Worm (Caenorhabditis elegans) whole organism, L1 larva: ENCODE measurements around the gene lelo-3.

Experiments
- C34B4.2 ChIP-seq: sonication (generic microtip); optimal IDR thresholded peaks from 2 replicates; lab custom pipeline; 2017; ENCODE audit warnings: mild to moderate bottlenecking, missing genetic modification characterization, missing compliant biosample characterization
- Y116A8C.19 ChIP-seq: sonication (generic microtip); optimal IDR thresholded peaks from 2 replicates; lab custom pipeline; 2016; ENCODE audit warnings: missing compliant biosample characterization, missing genetic modification characterization, borderline replicate concordance
- aha-1 ChIP-seq: fragments of 150-350 bp; optimal IDR thresholded peaks from 2 replicates; lab custom pipeline; 2014; ENCODE audit warnings: missing biosample characterization, missing genetic modification characterization
- ama-1 ChIP-seq: fragments of 150-350 bp; optimal IDR thresholded peaks from 2 replicates; lab custom pipeline; 2014
- blmp-1 ChIP-seq: fragments of 150-350 bp; optimal IDR thresholded peaks from 2 replicates; lab custom pipeline; 2014; ENCODE audit warnings: missing biosample characterization, missing genetic modification characterization
- ceh-82 ChIP-seq, 3 experiments: fragments of 150-350 bp in 1 of 3; sonication (generic microtip) in 2 of 3; optimal IDR thresholded peaks; 2 replicates each; lab custom pipeline; 2014 to 2017; ENCODE audit warnings: missing biosample characterization in 3 of 3, missing genetic modification characterization in 3 of 3
- efl-1 ChIP-seq, 4 experiments: fragments of 150-350 bp; optimal IDR thresholded peaks in 3 of 4; peaks in 1 of 4; 1 replicate in 1 of 4; 2 replicates in 3 of 4; lab custom pipeline; 2014; ENCODE audit warnings: missing biosample characterization in 2 of 4, missing genetic modification characterization in 2 of 4, missing genetic modification reagents in 2 of 4
- elt-3 ChIP-seq, 6 experiments: fragments of 150-350 bp in 1 of 6; sonication (generic microtip); optimal IDR thresholded peaks; 2 replicates each; lab custom pipeline; 2017 to 2018; ENCODE audit warnings: missing biosample characterization in 6 of 6, missing genetic modification characterization in 6 of 6, inconsistent platforms in 1 of 6
- fkh-4 ChIP-seq: sonication (generic microtip); optimal IDR thresholded peaks from 2 replicates; lab custom pipeline; 2016; ENCODE audit warnings: missing compliant biosample characterization, missing genetic modification characterization, borderline replicate concordance
- fos-1 ChIP-seq: fragments of 150-350 bp; optimal IDR thresholded peaks from 2 replicates; lab custom pipeline; 2014; ENCODE audit warnings: missing biosample characterization, missing genetic modification characterization
- grh-1 ChIP-seq: fragments of 200-800 bp; sonication (Bioruptor generic); IDR thresholded peaks from 2 replicates; pipeline ENCODE4 v1.3.6; 2022; ENCODE audit warnings: missing genetic modification reagents, missing genetic modification characterization, missing compliant biosample characterization
- hlh-4 ChIP-seq: sonication (generic microtip); optimal IDR thresholded peaks from 2 replicates; lab custom pipeline; 2016; ENCODE audit warnings: mild to moderate bottlenecking, missing genetic modification characterization, missing compliant biosample characterization
- isw-1 ChIP-seq: fragments of 200-800 bp; sonication (Bioruptor generic); IDR thresholded peaks from 2 replicates; pipeline ENCODE4 v1.3.6; 2022; ENCODE audit warnings: missing genetic modification characterization, missing compliant biosample characterization
- lin-15B ChIP-seq: fragments of 150-350 bp; sonication (generic microtip); optimal IDR thresholded peaks from 3 replicates; lab custom pipeline; 2014; ENCODE audit warnings: missing biosample characterization, missing genetic modification characterization
- lin-39 ChIP-seq: fragments of 150-350 bp; optimal IDR thresholded peaks from 2 replicates; lab custom pipeline; 2014; ENCODE audit warnings: missing biosample characterization, missing genetic modification reagents, missing genetic modification characterization
- lir-3 ChIP-seq: sonication (generic microtip); optimal IDR thresholded peaks from 2 replicates; lab custom pipeline; 2016; ENCODE audit warnings: mild to moderate bottlenecking, missing genetic modification characterization, moderate library complexity, missing compliant biosample characterization; ENCODE audit not compliant: poor library complexity
- lsy-2 ChIP-seq, 2 experiments: fragments of 150-350 bp; optimal IDR thresholded peaks; 2 replicates each; lab custom pipeline; 2014; ENCODE audit warnings: missing biosample characterization in 2 of 2, missing genetic modification characterization in 2 of 2
- mdl-1 ChIP-seq, 2 experiments: fragments of 150-350 bp; optimal IDR thresholded peaks; 2 replicates each; lab custom pipeline; 2014 to 2017; ENCODE audit warnings: missing biosample characterization in 2 of 2, missing genetic modification characterization in 2 of 2, inconsistent platforms in 1 of 2
- nhr-11 ChIP-seq: fragments of 150-350 bp; optimal IDR thresholded peaks from 2 replicates; lab custom pipeline; 2014; ENCODE audit warnings: missing biosample characterization, missing genetic modification characterization
- nhr-237 ChIP-seq: fragments of 150-350 bp; optimal IDR thresholded peaks from 2 replicates; lab custom pipeline; 2014; ENCODE audit warnings: missing biosample characterization, missing genetic modification characterization
- nhr-71 ChIP-seq: sonication (generic microtip); optimal IDR thresholded peaks from 2 replicates; lab custom pipeline; 2016; ENCODE audit warnings: mild to moderate bottlenecking, missing genetic modification characterization, moderate library complexity, missing compliant biosample characterization
- pag-3 ChIP-seq: sonication (generic microtip); optimal IDR thresholded peaks from 2 replicates; lab custom pipeline; 2017; ENCODE audit warnings: missing genetic modification characterization, mild to moderate bottlenecking, missing compliant biosample characterization, antibody characterized with exemption, borderline replicate concordance; ENCODE audit not compliant: insufficient read depth
- rnt-1 ChIP-seq: sonication (generic microtip); optimal IDR thresholded peaks from 2 replicates; lab custom pipeline; 2016; ENCODE audit warnings: mild to moderate bottlenecking, missing genetic modification characterization, moderate library complexity, missing compliant biosample characterization
- snpc-4 ChIP-seq: fragments of 150-350 bp; optimal IDR thresholded peaks from 2 replicates; lab custom pipeline; 2014; ENCODE audit warnings: missing biosample characterization, missing genetic modification characterization
- sox-4 ChIP-seq: sonication (generic microtip); optimal IDR thresholded peaks from 2 replicates; lab custom pipeline; 2016; ENCODE audit warnings: missing genetic modification characterization, missing compliant biosample characterization
- swsn-7 ChIP-seq: sonication (generic microtip); optimal IDR thresholded peaks from 2 replicates; lab custom pipeline; 2016; ENCODE audit warnings: missing genetic modification characterization, missing compliant biosample characterization
- tbx-2 ChIP-seq: sonication (generic microtip); optimal IDR thresholded peaks from 2 replicates; lab custom pipeline; 2016; ENCODE audit warnings: missing genetic modification characterization, missing compliant biosample characterization
- unc-62 ChIP-seq: fragments of 150-350 bp; optimal IDR thresholded peaks from 2 replicates; lab custom pipeline; 2014; ENCODE audit warnings: missing biosample characterization, missing genetic modification reagents, missing genetic modification characterization
- vab-15 ChIP-seq: sonication (generic microtip); optimal IDR thresholded peaks from 2 replicates; lab custom pipeline; 2017; ENCODE audit warnings: missing genotype, mild to moderate bottlenecking, missing genetic modification characterization, missing compliant biosample characterization
- ztf-11 ChIP-seq, 2 experiments: sonication (generic microtip); optimal IDR thresholded peaks; 2 replicates each; lab custom pipeline; 2016 to 2017; ENCODE audit warnings: missing genetic modification characterization in 2 of 2, missing biosample characterization in 1 of 2, missing compliant biosample characterization in 1 of 2

Gene lelo-3

DNA sequence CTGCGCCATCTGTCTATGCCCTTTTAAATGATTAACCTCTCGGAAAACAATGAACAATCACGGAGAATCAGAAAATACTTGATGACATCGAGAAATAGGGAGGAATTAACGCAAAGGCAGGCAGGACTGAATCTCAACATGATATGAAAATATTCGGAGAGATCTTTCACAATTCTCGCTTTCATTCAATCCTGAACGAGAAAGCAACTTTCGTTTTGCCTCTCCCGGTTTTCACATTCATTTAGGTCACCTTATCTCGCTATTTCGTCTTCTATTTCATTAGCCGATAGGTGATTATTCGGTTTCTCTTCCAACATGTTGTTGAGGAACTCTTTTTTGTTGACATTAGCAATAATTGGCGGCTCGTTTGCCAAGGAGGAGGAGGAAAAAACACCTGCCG, 18.1 kb downstream of the lelo-3 start:
- TF ChIP-seq blmp-1 (peak; percentile 98), lin-15B (tag; lab: Kevin White, UChicago) (no peak)

DNA sequence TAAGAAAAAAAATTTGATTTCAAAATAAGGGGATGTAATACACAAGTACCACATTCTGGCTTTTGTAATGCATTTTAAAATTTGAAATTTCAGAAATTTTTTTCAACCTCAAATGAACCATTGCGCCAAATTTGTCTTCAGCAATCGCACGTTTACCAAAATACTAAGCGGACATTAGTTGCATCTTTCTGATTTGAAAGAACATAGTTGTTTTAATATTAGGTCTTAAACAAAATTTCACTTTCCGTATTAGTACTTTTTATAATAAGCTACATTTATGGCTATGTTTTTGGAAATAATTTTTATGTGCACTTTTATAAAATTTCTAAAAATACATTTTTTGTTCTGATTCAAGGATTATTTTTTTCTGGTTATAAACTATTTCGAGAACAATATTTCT, 18.5 kb downstream of the lelo-3 start, which contains the start of gene sups-1:
Gene sups-1, plus strand, starts transcription at position 301 of the 400 bp plus-strand sequence.
- TF ChIP-seq efl-1 (optimal IDR thresholded peaks at IDR 0.05; lab: Kevin White, UChicago), result no peak
- TF ChIP-seq efl-1 (GFP tag; optimal IDR thresholded peaks at IDR 0.05 in 1 of 2; lab: Kevin White, UChicago), result peak in 1 of 2 experiments; percentile 42
- TF ChIP-seq fkh-4, result no peak

DNA sequence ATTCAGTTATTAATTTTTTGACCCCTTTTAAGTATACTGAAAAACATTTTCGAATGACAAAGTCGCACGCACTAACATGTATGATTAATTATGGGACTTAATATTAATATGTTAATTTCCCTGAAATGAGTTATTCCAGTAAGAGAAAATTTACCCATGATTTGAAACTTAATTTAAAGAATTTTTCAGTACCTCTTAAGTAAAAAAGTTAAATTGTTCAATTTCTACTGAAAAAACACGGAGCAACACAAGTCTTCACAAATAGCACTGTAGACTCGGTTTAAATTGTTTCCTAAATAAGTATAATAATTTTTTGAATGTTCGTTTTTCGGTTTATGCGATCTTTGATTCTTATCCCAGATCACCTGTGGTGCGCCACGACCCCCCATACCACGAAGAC, 19.9 kb downstream of the lelo-3 start:
- TF ChIP-seq unc-62 (no peak), nhr-71 (no peak), nhr-11 (tag; lab: Kevin White, UChicago) (no peak), tbx-2 (no peak), swsn-7 (tag; lab: Kevin White, UChicago) (no peak), ama-1 (no peak), lsy-2 (tag; optimal IDR thresholded peaks at IDR 0.05; lab: Kevin White, UChicago) (no peak), isw-1 (GFP tag; lab: Robert Waterston, UW) (no peak), ceh-82 (tag; optimal IDR thresholded peaks at IDR 0.05; lab: Kevin White, UChicago) (no peak), pag-3 (tag; lab: Kevin White, UChicago) (no peak), fos-1 (tag; lab: Kevin White, UChicago) (no peak)

DNA sequence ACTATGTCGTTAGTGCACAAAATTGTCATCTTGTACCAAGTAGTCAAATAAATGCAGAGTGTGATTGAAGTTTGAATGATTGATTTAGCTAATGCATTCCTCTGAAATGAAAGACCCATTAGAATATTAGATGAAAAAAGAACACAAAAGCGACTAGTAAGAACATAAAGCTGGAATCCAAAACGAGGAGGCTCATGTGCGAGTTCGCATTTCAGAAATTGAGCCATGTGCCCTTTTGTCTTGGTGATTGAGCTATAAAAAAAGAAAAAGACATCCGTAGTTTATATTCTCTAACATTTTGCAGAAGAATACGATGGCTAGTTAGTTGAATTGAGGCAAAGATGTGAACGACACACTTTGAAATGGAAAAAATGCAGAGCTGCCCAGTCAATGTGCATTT, 20.9 kb downstream of the lelo-3 start, which contains the start of gene F22F4.4:
Gene F22F4.4, minus strand, starts transcription at position 101 of the 400 bp plus-strand sequence.
- TF ChIP-seq elt-3 (tag; optimal IDR thresholded peaks at IDR 0.05; lab: Kevin White, UChicago), result no peak

DNA sequence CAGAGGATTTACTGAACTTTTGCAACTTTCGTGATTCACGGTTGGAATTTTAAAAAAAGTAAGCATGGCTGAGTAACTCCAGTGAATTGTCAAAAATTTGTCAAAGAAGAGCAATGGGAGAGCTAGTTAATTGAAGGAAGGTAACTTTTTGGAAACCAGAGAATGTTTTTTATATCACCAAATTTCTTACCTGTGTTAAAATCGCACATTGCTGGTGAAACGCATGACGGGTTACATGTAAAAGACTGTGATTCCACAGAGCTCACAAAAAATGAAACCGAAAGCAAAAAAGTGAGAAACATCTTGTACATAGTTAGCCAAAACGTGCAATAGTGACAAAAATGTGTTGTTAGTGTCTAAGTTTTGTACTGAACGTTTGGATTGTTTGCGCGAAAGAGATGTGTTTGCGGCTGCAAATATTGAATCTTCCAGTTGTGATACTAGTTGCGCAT, 23.2 kb downstream of the lelo-3 start, which contains the start of gene F22F4.9:
Gene F22F4.9, minus strand, starts transcription at position 402 of the 452 bp plus-strand sequence.
- TF ChIP-seq grh-1 (GFP tag; lab: Robert Waterston, UW), result no peak
- TF ChIP-seq rnt-1, result no peak
- TF ChIP-seq lir-3, result no peak
- TF ChIP-seq Y116A8C.19 (tag; lab: Kevin White, UChicago), result no peak
- TF ChIP-seq sox-4, result no peak
- TF ChIP-seq vab-15 (tag; lab: Kevin White, UChicago), result no peak
- no peak for TF ChIP-seq nhr-11 (tag; lab: Kevin White, UChicago)
- TF ChIP-seq ztf-11 (tag; optimal IDR thresholded peaks at IDR 0.05; lab: Kevin White, UChicago), result no peak
- TF ChIP-seq hlh-4 (tag; lab: Kevin White, UChicago), result no peak
- TF ChIP-seq nhr-237 (tag; lab: Kevin White, UChicago), result no peak
- TF ChIP-seq lin-39 (tag; lab: Kevin White, UChicago), result no peak
- TF ChIP-seq mdl-1 (tag; optimal IDR thresholded peaks at IDR 0.05; lab: Kevin White, UChicago), result no peak

DNA sequence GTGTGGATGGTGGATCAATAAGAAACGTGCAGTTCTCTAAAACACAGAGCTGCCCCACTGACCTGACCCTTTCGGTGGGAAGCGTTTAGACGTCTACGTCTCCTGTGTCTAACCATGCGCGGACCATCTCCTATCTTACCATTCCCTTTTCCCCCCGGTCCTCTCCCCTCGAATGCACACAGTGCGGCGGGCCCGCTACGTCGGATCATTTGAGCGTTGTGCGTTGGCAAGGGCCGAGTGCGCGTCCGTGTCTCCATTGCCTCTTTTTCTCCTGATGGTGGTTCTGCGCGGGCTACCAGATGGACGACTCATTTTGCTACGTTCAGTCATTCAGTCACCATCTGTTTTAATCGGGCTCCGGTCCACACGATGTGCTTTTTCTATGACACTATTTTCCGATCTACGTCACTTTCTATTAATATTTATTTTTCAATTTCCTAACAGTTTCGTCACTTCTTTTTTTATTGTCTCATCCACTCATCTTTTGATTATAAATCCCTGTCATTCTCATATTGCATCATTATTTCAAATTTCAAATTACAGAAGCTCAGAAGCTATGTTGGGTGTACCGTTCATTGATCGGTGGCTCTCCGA, 26.7 kb downstream of the lelo-3 start, which contains the start of gene inx-3:
Gene inx-3, plus strand, starts transcription at position 544 of the 594 bp plus-strand sequence.
- TF ChIP-seq aha-1 (no peak), lin-15B (tag; lab: Kevin White, UChicago) (no peak), ztf-11 (tag; optimal IDR thresholded peaks at IDR 0.05; lab: Kevin White, UChicago) (no peak), grh-1 (GFP tag; lab: Robert Waterston, UW) (no peak), blmp-1 (no peak), snpc-4 (tag; lab: Kevin White, UChicago) (no peak), C34B4.2 (tag; lab: Kevin White, UChicago) (no peak)
